Fruit fly (Drosophila melanogaster): Measurements from ENCODE around the gene CG33003.

CG33003 gene

dm6 chr2L:4440881-4441737 lies 40.4 kb downstream of the CG33003 start, which contains the start of gene CG15431 (continued):
- no peak for TF ChIP-seq CG8281 (tag; optimal IDR thresholded peaks at IDR 0.05)
- TF ChIP-seq fru (optimal IDR thresholded peaks at IDR 0.05), result no peak
- no peak for TF ChIP-seq CG12236 (GFP tag; optimal IDR thresholded peaks at IDR 0.05)
- TF ChIP-seq CG10565 (GFP tag; optimal IDR thresholded peaks at IDR 0.05), result no peak
- TF ChIP-seq vvl (GFP tag; IDR thresholded peaks at IDR 0.05), result peak; percentile 76
- TF ChIP-seq CG6175 (GFP tag; IDR thresholded peaks at IDR 0.05), result no peak
- TF ChIP-seq esg (GFP tag; conservative IDR thresholded peaks at IDR 0.05), result peak; percentile 44
- no peak for TF ChIP-seq CG9797 (GFP tag; optimal IDR thresholded peaks at IDR 0.05)
- no peak for TF ChIP-seq CG4707 (GFP tag; optimal IDR thresholded peaks at IDR 0.05)
- no peak for TF ChIP-seq hth (optimal IDR thresholded peaks at IDR 0.05)
- peak; percentile 67; the same call in 1 of the 3 replicates for TF ChIP-seq Mrtf (GFP tag; IDR thresholded peaks at IDR 0.05)
- no peak for TF ChIP-seq Atf3 (GFP tag; optimal IDR thresholded peaks at IDR 0.05)
- peak; percentile 81 for TF ChIP-seq abd-A (tag; optimal IDR thresholded peaks at IDR 0.05)
- TF ChIP-seq usp (GFP tag; optimal IDR thresholded peaks at IDR 0.05), result no peak
- TF ChIP-seq tap (tag; optimal IDR thresholded peaks at IDR 0.05), result peak; percentile 24
- no peak for TF ChIP-seq CG10543 (GFP tag; optimal IDR thresholded peaks at IDR 0.05)
- peak; percentile 37 for TF ChIP-seq CG10267 (tag; optimal IDR thresholded peaks at IDR 0.05)
- no peak for TF ChIP-seq HLH4C (GFP tag; IDR thresholded peaks at IDR 0.05; ENCODE audit: partially characterized antibody)
- TF ChIP-seq CG17328 (GFP tag; IDR thresholded peaks at IDR 0.05), result 0 out of 2 replicates have a peak, but pooled peaks have one; percentile 36
- TF ChIP-seq chm (GFP tag; IDR thresholded peaks at IDR 0.05), result 0 out of 2 replicates have a peak, but pooled peaks have one; percentile 35
- TF ChIP-seq CG9215 (GFP tag; IDR thresholded peaks at IDR 0.05), result peak; percentile 56
- TF ChIP-seq ATbp (GFP tag; optimal IDR thresholded peaks at IDR 0.05), result peak; percentile 67
- no peak for TF ChIP-seq CG4360 (GFP tag; IDR thresholded peaks at IDR 0.05)
- no peak for TF ChIP-seq sens-2 (GFP tag; IDR thresholded peaks at IDR 0.05)
- peak; percentile 25 for TF ChIP-seq fd96Cb (tag; optimal IDR thresholded peaks at IDR 0.05)
- no peak for TF ChIP-seq Doc3 (GFP tag; IDR thresholded peaks at IDR 0.05; ENCODE audit: partially characterized antibody)
- peak; percentile 29 for TF ChIP-seq Bteb2 (GFP tag; optimal IDR thresholded peaks at IDR 0.05)
- TF ChIP-seq sisA (GFP tag; IDR thresholded peaks at IDR 0.05), result peak; percentile 59
- no peak for TF ChIP-seq CG3065 (GFP tag; optimal IDR thresholded peaks at IDR 0.05)
- TF ChIP-seq CG2712 (tag; optimal IDR thresholded peaks at IDR 0.05), result peak; percentile 40
- no peak; the same call in 1 of the 2 replicates for TF ChIP-seq ranshi (GFP tag; IDR thresholded peaks at IDR 0.05)
- TF ChIP-seq bowl (GFP tag; IDR thresholded peaks at IDR 0.05), result no peak
- TF ChIP-seq CG30403 (GFP tag; optimal IDR thresholded peaks at IDR 0.05), result peak; percentile 55
- TF ChIP-seq Camta (GFP tag; optimal IDR thresholded peaks at IDR 0.05), result no peak
- no peak for TF ChIP-seq aop (GFP tag; IDR thresholded peaks at IDR 0.05)
- peak; percentile 64 for TF ChIP-seq PHDP (tag; optimal IDR thresholded peaks at IDR 0.05)
- 0 out of 2 replicates have a peak, but pooled peaks have one; percentile 15 for TF ChIP-seq CG42726 (GFP tag; IDR thresholded peaks at IDR 0.05; ENCODE audit: partially characterized antibody)
- peak; percentile 29 for TF ChIP-seq CG9817 (tag; optimal IDR thresholded peaks at IDR 0.05)
- peak; percentile 56; the same call in 1 of the 2 replicates for TF ChIP-seq lmd (GFP tag; IDR thresholded peaks at IDR 0.05)
- peak; percentile 61 for TF ChIP-seq CG12391 (tag; optimal IDR thresholded peaks at IDR 0.05)
- TF ChIP-seq CG12942 (GFP tag; optimal IDR thresholded peaks at IDR 0.05), result peak; percentile 33
- no peak for TF ChIP-seq ab (GFP tag; optimal IDR thresholded peaks at IDR 0.05)
- TF ChIP-seq CG17186 (GFP tag; optimal IDR thresholded peaks at IDR 0.05), result no peak
- TF ChIP-seq CG8765 (GFP tag; IDR thresholded peaks at IDR 0.05), result no peak
- no peak for TF ChIP-seq CG30020 (tag; optimal IDR thresholded peaks at IDR 0.05)
- peak; percentile 32 for TF ChIP-seq salm (tag; optimal IDR thresholded peaks at IDR 0.05)
- peak; percentile 73 for TF ChIP-seq dmrt99B (tag; optimal IDR thresholded peaks at IDR 0.05)
- 0 out of 4 replicates have a peak, but pooled peaks have one; percentile 34 for TF ChIP-seq chinmo (GFP tag; IDR thresholded peaks at IDR 0.05; ENCODE audit: partially characterized antibody)
- no peak for TF ChIP-seq Sox100B (GFP tag; optimal IDR thresholded peaks at IDR 0.05)
